Fruit fly (Drosophila melanogaster) whole organism, adult: Measurements from ENCODE around the gene CG10993.

Experiments used
- CG11617 ChIP-seq: fragments of 200-800 bp; sonication (Bioruptor generic); optimal IDR thresholded peaks from 2 replicates; lab custom pipeline; 2017; ENCODE audit warnings: mild to moderate bottlenecking, missing biosample characterization, missing genetic modification reagents, missing genetic modification characterization
- CG12768 ChIP-seq: fragments of 200-800 bp; sonication (Bioruptor generic); optimal IDR thresholded peaks from 2 replicates; lab custom pipeline; 2017; ENCODE audit warnings: missing biosample characterization, missing genetic modification characterization, mild to moderate bottlenecking, moderate library complexity, missing genetic modification reagents
- CG14711 ChIP-seq: fragments of 200-800 bp; sonication (Bioruptor generic); optimal IDR thresholded peaks from 2 replicates; lab custom pipeline; 2018; ENCODE audit warnings: missing biosample characterization, mild to moderate bottlenecking, missing genetic modification characterization, moderate library complexity
- CG1620 ChIP-seq: fragments of 200-800 bp; sonication (Bioruptor generic); optimal IDR thresholded peaks from 2 replicates; lab custom pipeline; 2016; ENCODE audit warnings: missing biosample characterization, missing genetic modification characterization
- CG33017 ChIP-seq: fragments of 200-800 bp; sonication (Bioruptor generic); optimal IDR thresholded peaks from 2 replicates; lab custom pipeline; 2018; ENCODE audit warnings: missing biosample characterization, mild to moderate bottlenecking, missing genetic modification characterization, moderate library complexity
- CG5204 ChIP-seq: fragments of 200-800 bp; sonication (Bioruptor generic); optimal IDR thresholded peaks from 2 replicates; lab custom pipeline; 2016; ENCODE audit warnings: missing biosample characterization, missing genetic modification characterization
- CG7045 ChIP-seq: fragments of 200-800 bp; sonication (Bioruptor generic); optimal IDR thresholded peaks from 2 replicates; lab custom pipeline; 2017; ENCODE audit warnings: missing biosample characterization, mild to moderate bottlenecking, missing genetic modification characterization
- CG7101 ChIP-seq: fragments of 200-800 bp; sonication (Bioruptor generic); optimal IDR thresholded peaks from 2 replicates; lab custom pipeline; 2018; ENCODE audit warnings: missing biosample characterization, mild to moderate bottlenecking, missing genetic modification characterization, moderate library complexity
- Clk ChIP-seq: fragments of 200-800 bp; sonication (Bioruptor generic); optimal IDR thresholded peaks from 2 replicates; lab custom pipeline; 2017; ENCODE audit warnings: missing biosample characterization, missing genetic modification characterization
- Crg-1 ChIP-seq: fragments of 200-800 bp; sonication (Bioruptor generic); optimal IDR thresholded peaks from 2 replicates; lab custom pipeline; 2016; ENCODE audit warnings: missing biosample characterization, missing genetic modification characterization
- Hr96 ChIP-seq: fragments of 200-800 bp; sonication (Bioruptor generic); optimal IDR thresholded peaks from 2 replicates; lab custom pipeline; 2016; ENCODE audit warnings: missing biosample characterization, missing genetic modification characterization
- Mnt ChIP-seq: fragments of 200-800 bp; sonication (Bioruptor generic); optimal IDR thresholded peaks from 2 replicates; lab custom pipeline; 2016; ENCODE audit warnings: missing biosample characterization, mild to moderate bottlenecking, missing genetic modification characterization
- bab1 ChIP-seq: fragments of 200-800 bp; sonication (Bioruptor generic); optimal IDR thresholded peaks from 3 replicates; lab custom pipeline; 2019; ENCODE audit warnings: missing biosample characterization, mild to moderate bottlenecking, missing genetic modification characterization, moderate library complexity
- cic ChIP-seq: fragments of 200-800 bp; sonication (Bioruptor generic); optimal IDR thresholded peaks from 2 replicates; lab custom pipeline; 2017; ENCODE audit warnings: missing biosample characterization, mild to moderate bottlenecking, missing genetic modification characterization, moderate library complexity
- cnc ChIP-seq, 2 experiments: fragments of >200 bp; optimal IDR thresholded peaks; 2 replicates each; lab custom pipeline; 2017
- kay ChIP-seq: fragments of 200-800 bp; sonication (Bioruptor generic); peaks from one replicate; lab custom pipeline; 2016; ENCODE audit warnings: missing biosample characterization, missing genetic modification characterization, borderline replicate concordance
- ovo ChIP-seq: fragments of 200-800 bp; sonication (Bioruptor generic); optimal IDR thresholded peaks from 2 replicates; lab custom pipeline; 2016; ENCODE audit warnings: missing biosample characterization, missing genetic modification characterization
- pad ChIP-seq: fragments of 200-800 bp; sonication (Bioruptor generic); optimal IDR thresholded peaks from 3 replicates; lab custom pipeline; 2017; ENCODE audit warnings: missing biosample characterization, missing genetic modification characterization, mild to moderate bottlenecking, moderate library complexity, missing genetic modification reagents
- tj ChIP-seq: fragments of 200-800 bp; sonication (Bioruptor generic); optimal IDR thresholded peaks from 3 replicates; lab custom pipeline; 2017; ENCODE audit warnings: missing biosample characterization, mild to moderate bottlenecking, missing genetic modification characterization, moderate library complexity
- toe ChIP-seq: fragments of 200-800 bp; sonication (Bioruptor generic); optimal IDR thresholded peaks from 2 replicates; lab custom pipeline; 2016; ENCODE audit warnings: missing biosample characterization, missing genetic modification characterization

Gene CG10993

dm6 chrX:13781739-13782502 is 9.0 kb downstream of the CG10993 start, which contains the start of the genes CtsB and amrt:
CtsB (minus strand) TSS chrX:13782170.
amrt (plus strand) TSS chrX:13782459.
- peak; percentile 44 for TF ChIP-seq CG14711 (tag; lab: Kevin White, UChicago)
- peak; percentile 70 for TF ChIP-seq Mnt
- peak; percentile 32 for TF ChIP-seq CG33017
- peak; percentile 90 for TF ChIP-seq Hr96 (GFP tag; lab: Kevin White, UChicago)
- TF ChIP-seq Clk (GFP tag; lab: Kevin White, UChicago) = peak; percentile 2
- peak; percentile 58 for TF ChIP-seq pad
- peak; percentile 75 for TF ChIP-seq cic
- peak; percentile 57 for TF ChIP-seq CG5204 (GFP tag; lab: Kevin White, UChicago)
- peak; percentile 89 for TF ChIP-seq bab1 (GFP tag; lab: Kevin White, UChicago)
- peak; percentile 60 for TF ChIP-seq CG7045 (GFP tag; lab: Kevin White, UChicago)
- TF ChIP-seq CG12768 = peak; percentile 49
- peak; percentile 58 to 74 for TF ChIP-seq cnc (optimal IDR thresholded peaks at IDR 0.05; lab: Kevin White, UChicago)
- TF ChIP-seq kay (GFP tag; lab: Kevin White, UChicago) = no peak
- peak; percentile 94 for TF ChIP-seq CG11617 (GFP tag; lab: Kevin White, UChicago)
- TF ChIP-seq CG1620 (GFP tag; lab: Kevin White, UChicago) = peak; percentile 78
- TF ChIP-seq toe (GFP tag; lab: Kevin White, UChicago) = peak; percentile 76
- TF ChIP-seq tj (GFP tag; lab: Kevin White, UChicago) = peak; percentile 99
- TF ChIP-seq CG7101 = peak; percentile 75
- TF ChIP-seq ovo (GFP tag; lab: Kevin White, UChicago) = peak; percentile 75
- TF ChIP-seq Crg-1 (GFP tag; lab: Kevin White, UChicago) = peak; percentile 19

dm6 chrX:13779696-13780095 is 11.2 kb downstream of the CG10993 start:
- TF ChIP-seq pad (peak; percentile 26), CG1620 (GFP tag; lab: Kevin White, UChicago) (peak; percentile 25), CG7045 (GFP tag; lab: Kevin White, UChicago) (peak; percentile 33), CG11617 (GFP tag; lab: Kevin White, UChicago) (peak; percentile 69), tj (GFP tag; lab: Kevin White, UChicago) (peak; percentile 56), CG7101 (peak; percentile 85), toe (GFP tag; lab: Kevin White, UChicago) (no peak), ovo (GFP tag; lab: Kevin White, UChicago) (no peak), cnc (optimal IDR thresholded peaks at IDR 0.05; lab: Kevin White, UChicago) (no peak), kay (GFP tag; lab: Kevin White, UChicago) (peak; percentile 92), Hr96 (GFP tag; lab: Kevin White, UChicago) (no peak), CG14711 (tag; lab: Kevin White, UChicago) (peak; percentile 75), CG33017 (peak; percentile 71), Clk (GFP tag; lab: Kevin White, UChicago) (no peak), CG5204 (GFP tag; lab: Kevin White, UChicago) (no peak), Crg-1 (GFP tag; lab: Kevin White, UChicago) (no peak), Mnt (peak; percentile 32), CG12768 (peak; percentile 72), bab1 (GFP tag; lab: Kevin White, UChicago) (peak; percentile 40), cic (peak; percentile 77)

- no peak for TF ChIP-seq CG11617 (GFP tag; lab: Kevin White, UChicago)
- TF ChIP-seq toe (GFP tag; lab: Kevin White, UChicago) = no peak
- TF ChIP-seq Clk (GFP tag; lab: Kevin White, UChicago) = no peak
- TF ChIP-seq kay (GFP tag; lab: Kevin White, UChicago) = peak; percentile 39
- no peak for TF ChIP-seq cnc (optimal IDR thresholded peaks at IDR 0.05; lab: Kevin White, UChicago)
- TF ChIP-seq pad = no peak
- TF ChIP-seq Hr96 (GFP tag; lab: Kevin White, UChicago) = no peak
Measured at dm6 chrX:13778568-13778967, 12.3 kb downstream of the CG10993 start.

dm6 chrX:13770768-13771167 is 20.1 kb downstream of the CG10993 start:
- TF ChIP-seq CG1620 (GFP tag; lab: Kevin White, UChicago) (no peak), tj (GFP tag; lab: Kevin White, UChicago) (peak; percentile 91)

dm6 chrX:13766495-13766894 is 24.4 kb downstream of the CG10993 start:
- TF ChIP-seq tj (GFP tag; lab: Kevin White, UChicago) (peak; percentile 92), CG5204 (GFP tag; lab: Kevin White, UChicago) (no peak)

dm6 chrX:13765217-13765616 is 25.7 kb downstream of the CG10993 start:
- TF ChIP-seq CG7101 (no peak), ovo (GFP tag; lab: Kevin White, UChicago) (no peak), tj (GFP tag; lab: Kevin White, UChicago) (peak; percentile 56), CG11617 (GFP tag; lab: Kevin White, UChicago) (no peak)
